Worm (Caenorhabditis elegans): ENCODE results near the gene zip-9.

The zip-9 gene

DNA sequence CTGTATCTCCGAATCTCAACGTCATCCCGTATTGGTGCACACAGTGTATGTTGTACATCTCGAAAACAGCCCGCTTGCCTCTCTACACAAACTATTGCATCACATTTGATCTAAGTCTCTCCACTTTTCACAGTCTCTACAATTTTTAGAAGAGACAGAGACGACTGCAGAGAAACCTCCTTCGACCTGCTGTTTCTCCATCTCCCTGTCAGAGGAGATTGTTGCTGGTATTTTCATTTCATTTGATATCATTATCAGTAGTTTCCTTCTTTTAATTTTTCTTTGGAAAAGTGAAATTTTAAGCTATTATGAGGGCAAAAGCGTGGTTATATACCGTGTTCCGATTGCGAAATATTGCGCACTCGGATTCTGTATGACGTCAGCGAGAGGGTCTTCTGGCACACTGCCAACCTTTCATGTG is 1.7 kb upstream of the zip-9 start:
- TF ChIP-seq nhr-90 (tag; optimal IDR thresholded peaks at IDR 0.05) (peak; percentile 57), let-526 (GFP tag; IDR thresholded peaks at IDR 0.05) (0 out of 2 replicates have a peak, but pooled peaks have one; percentile 5), ceh-27 (GFP tag; optimal IDR thresholded peaks at IDR 0.05) (peak; percentile 52), cebp-1 (GFP tag; IDR thresholded peaks at IDR 0.05) (peak; percentile 95), cebp-1 (tag; optimal IDR thresholded peaks at IDR 0.05) (peak; percentile 99), B0035.1 (tag; optimal IDR thresholded peaks at IDR 0.05) (no peak), die-1 (tag; optimal IDR thresholded peaks at IDR 0.05) (no peak), F23B12.7 (tag; optimal IDR thresholded peaks at IDR 0.05; ENCODE audit: insufficient read depth) (peak; percentile 19), snpc-1.1 (tag; optimal IDR thresholded peaks at IDR 0.05; ENCODE audit: insufficient read depth) (no peak), let-607 (tag; optimal IDR thresholded peaks at IDR 0.05) (peak in 1 of 2 experiments; percentile 53), mcd-1 (GFP tag; IDR thresholded peaks at IDR 0.05) (peak; percentile 8; the same call in 1 of the 2 replicates), B0336.3 (GFP tag; IDR thresholded peaks at IDR 0.05) (peak; percentile 87), madf-10 (tag; optimal IDR thresholded peaks at IDR 0.05) (peak; percentile 62), tlf-1 (GFP tag; optimal IDR thresholded peaks at IDR 0.05) (peak; percentile 42), nfyb-1 (GFP tag; IDR thresholded peaks at IDR 0.05) (peak; percentile 68; the same call in 1 of the 2 replicates), tbp1 (GFP tag; optimal IDR thresholded peaks at IDR 0.05) (peak; percentile 4), atf-7 (tag; optimal IDR thresholded peaks at IDR 0.05) (peak; percentile 94), aptf-2 (GFP tag; conservative IDR thresholded peaks at IDR 0.05) (no peak), Y67H2A.10 (GFP tag; conservative IDR thresholded peaks at IDR 0.05) (no peak), dox-1 (GFP tag; IDR thresholded peaks at IDR 0.05) (peak; percentile 62), lin-40 (tag; optimal IDR thresholded peaks at IDR 0.05) (peak; percentile 55), nhr-120 (GFP tag; IDR thresholded peaks at IDR 0.05) (no peak), snpc-4 (GFP tag; optimal IDR thresholded peaks at IDR 0.05) (no peak), snpc-4 (tag; optimal IDR thresholded peaks at IDR 0.05) (peak in 2 of 4 experiments; percentile 31 to 51), ama-1 (optimal IDR thresholded peaks at IDR 0.05) (peak; percentile 41), ama-1 (GFP tag; optimal IDR thresholded peaks at IDR 0.05) (no peak), unc-62 (GFP tag; optimal IDR thresholded peaks at IDR 0.05) (peak; percentile 9), hmg-1.2 (GFP tag; IDR thresholded peaks at IDR 0.05) (peak; percentile 79), pbrm-1 (GFP tag; IDR thresholded peaks at IDR 0.05) (peak; percentile 31; the same call in 1 of the 2 replicates), attf-5 (GFP tag; optimal IDR thresholded peaks at IDR 0.05) (peak; percentile 73), dpff-1 (tag; optimal IDR thresholded peaks at IDR 0.05) (no peak), gei-17 (GFP tag; optimal IDR thresholded peaks at IDR 0.05) (peak; percentile 29), ZK185.1 (tag; optimal IDR thresholded peaks at IDR 0.05; ENCODE audit: poor library complexity, severe bottlenecking) (peak; percentile 52), chd-7 (tag; optimal IDR thresholded peaks at IDR 0.05) (peak; percentile 72), egl-44 (GFP tag; IDR thresholded peaks at IDR 0.05) (peak; percentile 71), nhr-80 (tag; optimal IDR thresholded peaks at IDR 0.05) (peak; percentile 96), hlh-26 (GFP tag; conservative IDR thresholded peaks at IDR 0.05) (no peak), Y79H2A.3 (GFP tag; conservative IDR thresholded peaks at IDR 0.05) (no peak), Y53F4B.3 (GFP tag; IDR thresholded peaks at IDR 0.05) (no peak), mxl-1 (tag; optimal IDR thresholded peaks at IDR 0.05) (no peak), ztf-22 (GFP tag; optimal IDR thresholded peaks at IDR 0.05) (peak; percentile 80), K12H6.12 (tag; optimal IDR thresholded peaks at IDR 0.05) (peak; percentile 42)

All from whole organism, young adult.